Fruit fly (Drosophila melanogaster) whole organism, embryonic: Measurements from ENCODE around the gene CG9389.

Source experiments
- C15 ChIP-seq: fragments of 200-800 bp; sonication (Bioruptor generic); IDR thresholded peaks from 3 replicates; pipeline ENCODE4 v1.3.6; 2022; ENCODE audit warnings: missing biosample characterization, missing genetic modification characterization
- CG11723 ChIP-seq: fragments of 200-800 bp; sonication (Bioruptor generic); optimal IDR thresholded peaks from 2 replicates; lab custom pipeline; 2017; ENCODE audit warnings: missing biosample characterization, mild to moderate bottlenecking, missing genetic modification characterization
- CG12659 ChIP-seq: fragments of 200-800 bp; sonication (Bioruptor generic); optimal IDR thresholded peaks from 3 replicates; lab custom pipeline; 2017; ENCODE audit warnings: mild to moderate bottlenecking, missing biosample characterization, missing genetic modification reagents, missing genetic modification characterization
- CG12769 ChIP-seq: fragments of 200-800 bp; sonication (Bioruptor generic); optimal IDR thresholded peaks from 2 replicates; lab custom pipeline; 2019; ENCODE audit warnings: missing biosample characterization, mild to moderate bottlenecking, missing genetic modification characterization, moderate library complexity
- CG13624 ChIP-seq: fragments of 200-800 bp; sonication (Bioruptor generic); optimal IDR thresholded peaks from 2 replicates; lab custom pipeline; 2016; ENCODE audit warnings: missing biosample characterization, missing genetic modification characterization
- CG14441 ChIP-seq: fragments of 200-800 bp; sonication (Bioruptor generic); IDR thresholded peaks from 2 replicates; pipeline ENCODE4 v1.3.6; 2022; ENCODE audit warnings: missing biosample characterization, missing genetic modification characterization
- CG15514 ChIP-seq: fragments of 200-800 bp; sonication (Bioruptor generic); optimal IDR thresholded peaks from 3 replicates; lab custom pipeline; 2017; ENCODE audit warnings: missing biosample characterization, missing genetic modification characterization, mild to moderate bottlenecking, moderate library complexity, missing genetic modification reagents
- CG16779 ChIP-seq: fragments of 200-800 bp; sonication (Bioruptor generic); IDR thresholded peaks from 2 replicates; pipeline ENCODE4 v1.3.6; 2022; ENCODE audit warnings: missing biosample characterization, missing genetic modification characterization
- CG17328 ChIP-seq: fragments of 200-800 bp; sonication (Bioruptor generic); IDR thresholded peaks from 2 replicates; pipeline ENCODE4 v1.3.6; 2022; ENCODE audit warnings: missing biosample characterization, missing genetic modification characterization
- CG17829 ChIP-seq: fragments of 200-800 bp; optimal IDR thresholded peaks from 2 replicates; lab custom pipeline; 2019; ENCODE audit warnings: missing biosample characterization, mild to moderate bottlenecking, missing genetic modification characterization, moderate library complexity
- CG1832 ChIP-seq: fragments of 200-800 bp; sonication (Bioruptor generic); optimal IDR thresholded peaks from 2 replicates; lab custom pipeline; 2017; ENCODE audit warnings: missing biosample characterization, mild to moderate bottlenecking, missing genetic modification characterization, inconsistent platforms
- CG18599 ChIP-seq: fragments of 200-800 bp; sonication (Bioruptor generic); optimal IDR thresholded peaks from 3 replicates; lab custom pipeline; 2017; ENCODE audit warnings: missing biosample characterization, missing genetic modification characterization, mild to moderate bottlenecking, moderate library complexity, missing genetic modification reagents
- CG2875 ChIP-seq: fragments of 200-800 bp; sonication (Bioruptor generic); optimal IDR thresholded peaks from 2 replicates; lab custom pipeline; 2017; ENCODE audit warnings: missing biosample characterization, mild to moderate bottlenecking, missing genetic modification characterization, missing genetic modification reagents
- CG42726 ChIP-seq: fragments of 200-800 bp; sonication (Bioruptor generic); IDR thresholded peaks from 2 replicates; pipeline ENCODE4 v1.3.6; 2022; ENCODE audit warnings: missing biosample characterization, missing genetic modification characterization; ENCODE audit not compliant: partially characterized antibody
- CG4328 ChIP-seq: fragments of 200-800 bp; sonication (Bioruptor generic); optimal IDR thresholded peaks from 3 replicates; lab custom pipeline; 2017; ENCODE audit warnings: missing biosample characterization, missing genetic modification reagents, missing genetic modification characterization
- CG4820 ChIP-seq: fragments of 200-800 bp; sonication (Bioruptor generic); optimal IDR thresholded peaks from 3 replicates; lab custom pipeline; 2016; ENCODE audit warnings: missing biosample characterization, missing genetic modification characterization
- CG4854 ChIP-seq: fragments of 200-800 bp; sonication (Bioruptor generic); optimal IDR thresholded peaks from 2 replicates; lab custom pipeline; 2016; ENCODE audit warnings: missing biosample characterization, missing genetic modification characterization, inconsistent platforms
- CG5953 ChIP-seq: fragments of 200-800 bp; sonication (Bioruptor generic); IDR thresholded peaks from 2 replicates; pipeline ENCODE4 v1.3.6; 2022; ENCODE audit warnings: missing biosample characterization, missing genetic modification characterization
- CG6791 ChIP-seq: fragments of 200-800 bp; sonication (Bioruptor generic); IDR thresholded peaks from 3 replicates; pipeline ENCODE4 v1.3.6; 2022; ENCODE audit warnings: missing biosample characterization, missing genetic modification characterization; ENCODE audit not compliant: partially characterized antibody
- CG8089 ChIP-seq: fragments of 200-800 bp; sonication (Bioruptor generic); optimal IDR thresholded peaks from 3 replicates; lab custom pipeline; 2016; ENCODE audit warnings: missing biosample characterization, missing genetic modification characterization
- CG8359 ChIP-seq: fragments of 200-800 bp; sonication (Bioruptor generic); optimal IDR thresholded peaks from 2 replicates; lab custom pipeline; 2017; ENCODE audit warnings: missing biosample characterization, mild to moderate bottlenecking, missing genetic modification characterization, borderline replicate concordance
- CG8478 ChIP-seq: fragments of >200 bp; optimal IDR thresholded peaks from 2 replicates; lab custom pipeline; 2018
- CG9437 ChIP-seq: fragments of 200-800 bp; sonication (Bioruptor generic); optimal IDR thresholded peaks from 2 replicates; lab custom pipeline; 2018; ENCODE audit warnings: missing biosample characterization, mild to moderate bottlenecking, missing genetic modification characterization
- Dad ChIP-seq: fragments of 200-800 bp; sonication (Bioruptor generic); optimal IDR thresholded peaks from 3 replicates; lab custom pipeline; 2016; ENCODE audit warnings: missing biosample characterization, missing genetic modification characterization
- Dbx ChIP-seq: fragments of 200-800 bp; sonication (Bioruptor generic); IDR thresholded peaks from 3 replicates; pipeline ENCODE4 v1.3.6; 2022; ENCODE audit warnings: missing biosample characterization, missing genetic modification characterization
- Ets97D ChIP-seq: fragments of 200-800 bp; sonication (Bioruptor generic); optimal IDR thresholded peaks from 3 replicates; lab custom pipeline; 2016; ENCODE audit warnings: missing biosample characterization, missing genetic modification characterization
- GATAe ChIP-seq: fragments of 200-800 bp; sonication (Bioruptor generic); conservative IDR thresholded peaks from 2 replicates; pipeline ENCODE4 v1.3.6; 2022; ENCODE audit warnings: missing biosample characterization, missing genetic modification characterization
- HLH3B ChIP-seq: fragments of 200-800 bp; sonication (Bioruptor generic); IDR thresholded peaks from 2 replicates; pipeline ENCODE4 v1.3.6; 2022; ENCODE audit warnings: missing biosample characterization, missing genetic modification characterization
- Hr3 ChIP-seq: fragments of 200-800 bp; sonication (Bioruptor generic); optimal IDR thresholded peaks from 3 replicates; lab custom pipeline; 2016; ENCODE audit warnings: missing biosample characterization, missing genetic modification characterization
- Pdp1 ChIP-seq, 2 experiments: fragments of 200-800 bp; sonication (Bioruptor generic); optimal IDR thresholded peaks; 3 replicates each; lab custom pipeline; 2016; ENCODE audit warnings: missing biosample characterization in 2 of 2, missing genetic modification characterization in 2 of 2, mild to moderate bottlenecking in 1 of 2, moderate library complexity in 1 of 2
- abd-A ChIP-seq: fragments of 200-800 bp; sonication (Bioruptor generic); optimal IDR thresholded peaks from 3 replicates; lab custom pipeline; 2019; ENCODE audit warnings: missing biosample characterization, mild to moderate bottlenecking, missing genetic modification characterization, moderate library complexity
- br ChIP-seq: fragments of >200 bp; optimal IDR thresholded peaks from 2 replicates; lab custom pipeline; 2017
- cad ChIP-seq: fragments of >200 bp; optimal IDR thresholded peaks from 2 replicates; lab custom pipeline; 2017; ENCODE audit warnings: missing biosample characterization, missing genetic modification characterization
- corto ChIP-seq: fragments of 200-800 bp; sonication (Bioruptor generic); optimal IDR thresholded peaks from 2 replicates; lab custom pipeline; 2016; ENCODE audit warnings: missing biosample characterization, mild to moderate bottlenecking, missing genetic modification characterization, moderate library complexity
- disco-r ChIP-seq: fragments of 200-800 bp; sonication (Bioruptor generic); optimal IDR thresholded peaks from 2 replicates; lab custom pipeline; 2016; ENCODE audit warnings: missing biosample characterization, missing genetic modification characterization
- eyg ChIP-seq: fragments of 200-800 bp; sonication (Bioruptor generic); optimal IDR thresholded peaks from 3 replicates; lab custom pipeline; 2016; ENCODE audit warnings: missing biosample characterization, missing genetic modification characterization
- hbn ChIP-seq: fragments of 200-800 bp; sonication (Bioruptor generic); IDR thresholded peaks from 2 replicates; pipeline ENCODE4 v1.3.6; 2022; ENCODE audit warnings: missing biosample characterization, missing genetic modification characterization; ENCODE audit not compliant: partially characterized antibody
- her ChIP-seq: fragments of 200-800 bp; sonication (Bioruptor generic); optimal IDR thresholded peaks from 2 replicates; lab custom pipeline; 2016; ENCODE audit warnings: missing biosample characterization, missing genetic modification characterization
- insv ChIP-seq, 2 experiments: fragments of 200-800 bp; sonication (Bioruptor generic); optimal IDR thresholded peaks; 3 replicates each; lab custom pipeline; 2016 to 2018; ENCODE audit warnings: missing biosample characterization in 2 of 2, missing genetic modification characterization in 2 of 2
- knrl ChIP-seq: fragments of 200-800 bp; sonication (Bioruptor generic); IDR thresholded peaks from 3 replicates; pipeline ENCODE4 v1.3.6; 2022; ENCODE audit warnings: missing biosample characterization, missing genetic modification characterization; ENCODE audit not compliant: partially characterized antibody
- lab ChIP-seq: fragments of 200-800 bp; sonication (Bioruptor generic); optimal IDR thresholded peaks from 3 replicates; lab custom pipeline; 2017; ENCODE audit warnings: missing biosample characterization, missing genetic modification characterization, mild to moderate bottlenecking, moderate library complexity, missing genetic modification reagents
- lbe ChIP-seq: fragments of 200-800 bp; sonication (Bioruptor generic); optimal IDR thresholded peaks from 2 replicates; lab custom pipeline; 2016; ENCODE audit warnings: missing biosample characterization, mild to moderate bottlenecking, missing genetic modification characterization
- lilli ChIP-seq: fragments of 200-800 bp; sonication (Bioruptor generic); optimal IDR thresholded peaks from 3 replicates; lab custom pipeline; 2016; ENCODE audit warnings: missing biosample characterization, missing genetic modification characterization
- nmo ChIP-seq: fragments of 200-800 bp; sonication (Bioruptor generic); optimal IDR thresholded peaks from 2 replicates; lab custom pipeline; 2018; ENCODE audit warnings: missing biosample characterization, mild to moderate bottlenecking, missing genetic modification characterization, moderate library complexity
- phol ChIP-seq: fragments of 200-800 bp; sonication (Bioruptor generic); optimal IDR thresholded peaks from 3 replicates; lab custom pipeline; 2018; ENCODE audit warnings: missing biosample characterization, mild to moderate bottlenecking, missing genetic modification characterization, moderate library complexity
- rib ChIP-seq: fragments of 200-800 bp; sonication (Bioruptor generic); IDR thresholded peaks from 2 replicates; pipeline ENCODE4 v1.3.6; 2022; ENCODE audit warnings: missing biosample characterization, missing genetic modification characterization
- stwl ChIP-seq: fragments of 200-800 bp; sonication (Bioruptor generic); optimal IDR thresholded peaks from 3 replicates; lab custom pipeline; 2018; ENCODE audit warnings: missing biosample characterization, mild to moderate bottlenecking, missing genetic modification characterization, moderate library complexity
- tin ChIP-seq: fragments of 200-800 bp; sonication (Bioruptor generic); optimal IDR thresholded peaks from 3 replicates; lab custom pipeline; 2016; ENCODE audit warnings: missing biosample characterization, missing genetic modification characterization
- ttk ChIP-seq: fragments of 200-800 bp; sonication (Bioruptor generic); IDR thresholded peaks from 2 replicates; pipeline ENCODE4 v2.1.2; 2022; ENCODE audit warnings: missing biosample characterization, missing genetic modification characterization

Gene CG9389

dm6 chr3L:21285639-21286338 is 15.4 kb upstream of the CG9389 start, which contains the start of the genes CG12974 and pzg (continued):
- TF ChIP-seq CG9437 (GFP tag; lab: Kevin White, UChicago): peak; percentile 94
- TF ChIP-seq rib (GFP tag; lab: Robert Waterston, UW): no peak; the same call in 1 of the 2 replicates
- TF ChIP-seq C15 (GFP tag; lab: Robert Waterston, UW): no peak
- no peak for TF ChIP-seq CG8359 (GFP tag; lab: Kevin White, UChicago)
- no peak for TF ChIP-seq CG16779 (GFP tag; lab: Robert Waterston, UW)
- TF ChIP-seq CG8089: peak; percentile 80
- TF ChIP-seq corto (GFP tag; lab: Kevin White, UChicago): no peak
- TF ChIP-seq CG15514 (GFP tag; lab: Kevin White, UChicago): peak; percentile 65
- TF ChIP-seq CG17829 (tag; lab: Kevin White, UChicago): peak; percentile 84
- TF ChIP-seq HLH3B (GFP tag; lab: Robert Waterston, UW): peak; percentile 87
- TF ChIP-seq ttk (GFP tag; lab: Robert Waterston, UW): peak; percentile 79
- peak; percentile 61 for TF ChIP-seq CG12769 (tag; lab: Kevin White, UChicago)
- peak; percentile 8 for TF ChIP-seq CG11723
- TF ChIP-seq lab: peak; percentile 68
- peak; percentile 65; the same call in 1 of the 2 replicates for TF ChIP-seq CG5953 (GFP tag; lab: Robert Waterston, UW)
- peak; percentile 15 for TF ChIP-seq lbe (GFP tag; lab: Kevin White, UChicago)
- TF ChIP-seq CG17328: peak; percentile 62
- TF ChIP-seq CG13624: peak; percentile 69
- TF ChIP-seq CG2875 (GFP tag; lab: Kevin White, UChicago): peak; percentile 49
- TF ChIP-seq CG14441: peak; percentile 70
- peak; percentile 91 for TF ChIP-seq Dbx (GFP tag; lab: Robert Waterston, UW)
- peak; percentile 57 for TF ChIP-seq eyg
- TF ChIP-seq CG18599 (GFP tag; lab: Kevin White, UChicago): peak; percentile 69
- no peak for TF ChIP-seq br
- TF ChIP-seq lilli (GFP tag; lab: Kevin White, UChicago): peak; percentile 78
- TF ChIP-seq Ets97D (GFP tag; lab: Kevin White, UChicago): peak; percentile 97
- peak; percentile 64 for TF ChIP-seq tin (GFP tag; lab: Kevin White, UChicago)
- TF ChIP-seq her: no peak
- peak in 1 of 2 experiments; percentile 42 for TF ChIP-seq insv (GFP tag; optimal IDR thresholded peaks at IDR 0.05; lab: Kevin White, UChicago)
- TF ChIP-seq abd-A (tag; lab: Kevin White, UChicago): peak; percentile 63
- peak; percentile 100 for TF ChIP-seq phol (tag; lab: Kevin White, UChicago)
- no peak for TF ChIP-seq GATAe (GFP tag; lab: Robert Waterston, UW)
- TF ChIP-seq Dad: peak; percentile 78
- peak; percentile 94 for TF ChIP-seq nmo (GFP tag; lab: Kevin White, UChicago)
- peak; percentile 23 for TF ChIP-seq CG4854 (GFP tag; lab: Kevin White, UChicago)
- TF ChIP-seq CG4820 (GFP tag; lab: Kevin White, UChicago): peak; percentile 77
- TF ChIP-seq cad (GFP tag; lab: Kevin White, UChicago): no peak
- TF ChIP-seq CG1832 (GFP tag; lab: Kevin White, UChicago): peak; percentile 97
- peak; percentile 95 for TF ChIP-seq knrl
- peak; percentile 61 for TF ChIP-seq stwl (tag; lab: Kevin White, UChicago)
- peak; percentile 20 for TF ChIP-seq hbn (GFP tag; lab: Robert Waterston, UW)
- TF ChIP-seq CG8478 (lab: Kevin White, UChicago): peak; percentile 94
- TF ChIP-seq Hr3 (GFP tag; lab: Kevin White, UChicago): peak; percentile 88
- peak; percentile 67 for TF ChIP-seq disco-r
- peak; percentile 45; the same call in 1 of the 2 replicates for TF ChIP-seq CG42726 (GFP tag; lab: Robert Waterston, UW)
- peak; percentile 84 for TF ChIP-seq CG4328 (GFP tag; lab: Kevin White, UChicago)
- TF ChIP-seq CG6791: peak; percentile 67; the same call in 2 of the 3 replicates
- peak; percentile 93 for TF ChIP-seq CG12659 (GFP tag; lab: Kevin White, UChicago)
- peak; percentile 61 to 72 for TF ChIP-seq Pdp1 (GFP tag; optimal IDR thresholded peaks at IDR 0.05; lab: Kevin White, UChicago)
